Fruit fly (Drosophila melanogaster): ENCODE data around the gene CG2004.

Gene CG2004

DNA sequence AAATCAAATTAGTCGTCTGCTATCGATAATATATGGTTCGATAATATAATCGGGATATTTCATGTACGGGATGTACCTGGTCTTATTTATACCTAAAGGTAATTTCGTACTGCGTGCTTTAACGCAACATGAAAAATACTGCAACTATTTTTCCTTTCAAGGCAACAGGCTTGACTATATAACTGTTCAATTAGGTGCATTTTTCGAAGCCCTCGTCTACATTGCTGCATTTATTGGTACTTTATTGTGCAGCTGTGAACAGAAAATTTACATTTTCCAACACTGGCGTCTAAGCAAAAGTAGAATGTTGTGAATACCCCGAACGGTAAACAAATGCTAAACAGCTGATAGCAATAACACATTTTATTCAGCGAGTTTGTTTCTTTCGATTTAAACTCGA is 24.7 kb downstream of the CG2004 start, which contains the start of the genes Ppt1 and Ogg1 (continued):
- TF ChIP-seq CG1792 (GFP tag; optimal IDR thresholded peaks at IDR 0.05) (peak; percentile 2), CG14667 (GFP tag; IDR thresholded peaks at IDR 0.05) (no peak), CG1602 (GFP tag; optimal IDR thresholded peaks at IDR 0.05) (peak; percentile 20), nau (GFP tag; optimal IDR thresholded peaks at IDR 0.05) (no peak), wek (GFP tag; optimal IDR thresholded peaks at IDR 0.05) (peak; percentile 100), CG31365 (tag; optimal IDR thresholded peaks at IDR 0.05) (no peak), Hmx (GFP tag; optimal IDR thresholded peaks at IDR 0.05) (no peak), CG4617 (GFP tag; optimal IDR thresholded peaks at IDR 0.05; ENCODE audit: borderline replicate concordance) (peak; percentile 62), CG3838 (GFP tag; optimal IDR thresholded peaks at IDR 0.05) (no peak), CG10147 (GFP tag; optimal IDR thresholded peaks at IDR 0.05) (peak; percentile 43), chif (GFP tag; optimal IDR thresholded peaks at IDR 0.05) (peak in 1 of 2 experiments; percentile 47), HHEX (GFP tag; optimal IDR thresholded peaks at IDR 0.05) (peak; percentile 6), lola (GFP tag; optimal IDR thresholded peaks at IDR 0.05) (peak in 1 of 3 experiments; percentile 43), D19A (tag; optimal IDR thresholded peaks at IDR 0.05) (peak; percentile 7), pum (GFP tag; optimal IDR thresholded peaks at IDR 0.05) (peak; percentile 60), Hr78 (GFP tag; optimal IDR thresholded peaks at IDR 0.05) (no peak), CG14050 (GFP tag; IDR thresholded peaks at IDR 0.05) (no peak), kay (GFP tag; optimal IDR thresholded peaks at IDR 0.05) (no peak), CG6689 (GFP tag; IDR thresholded peaks at IDR 0.05) (peak; percentile 42), sisA (GFP tag; IDR thresholded peaks at IDR 0.05) (no peak; the same call in 1 of the 2 replicates), CG9609 (GFP tag; optimal IDR thresholded peaks at IDR 0.05) (peak; percentile 63), CG2875 (GFP tag; optimal IDR thresholded peaks at IDR 0.05) (no peak), Bteb2 (GFP tag; optimal IDR thresholded peaks at IDR 0.05) (peak; percentile 40), CG12942 (GFP tag; optimal IDR thresholded peaks at IDR 0.05) (peak; percentile 42), Scr (GFP tag; IDR thresholded peaks at IDR 0.05; ENCODE audit: partially characterized antibody) (peak; percentile 60), maf-S (GFP tag; optimal IDR thresholded peaks at IDR 0.05) (no peak), CG17802 (tag; optimal IDR thresholded peaks at IDR 0.05) (no peak), Med (GFP tag) (peak; percentile 95), Neu2 (GFP tag; optimal IDR thresholded peaks at IDR 0.05; ENCODE audit: borderline replicate concordance) (no peak), Spps (tag; optimal IDR thresholded peaks at IDR 0.05) (no peak), CG16815 (GFP tag; optimal IDR thresholded peaks at IDR 0.05) (no peak), CG1603 (tag; optimal IDR thresholded peaks at IDR 0.05) (peak; percentile 69), CG10543 (GFP tag; optimal IDR thresholded peaks at IDR 0.05) (peak; percentile 33), sqz (GFP tag; optimal IDR thresholded peaks at IDR 0.05) (peak; percentile 8), sima (GFP tag; optimal IDR thresholded peaks at IDR 0.05) (peak; percentile 37), zfh2 (GFP tag; optimal IDR thresholded peaks at IDR 0.05) (peak; percentile 75), tup (GFP tag; optimal IDR thresholded peaks at IDR 0.05) (no peak), z (GFP tag; IDR thresholded peaks at IDR 0.05) (no peak), CG9797 (GFP tag; optimal IDR thresholded peaks at IDR 0.05) (peak; percentile 8), CG30020 (tag; optimal IDR thresholded peaks at IDR 0.05) (peak; percentile 50), CG11696 (GFP tag; IDR thresholded peaks at IDR 0.05) (no peak), BEAF-32 (GFP tag; optimal IDR thresholded peaks at IDR 0.05) (peak; percentile 64), CG15011 (GFP tag; optimal IDR thresholded peaks at IDR 0.05) (no peak), CG9727 (GFP tag; optimal IDR thresholded peaks at IDR 0.05) (peak; percentile 34), CoRest (tag; optimal IDR thresholded peaks at IDR 0.05) (peak; percentile 65), gro (GFP tag; optimal IDR thresholded peaks at IDR 0.05) (peak; percentile 48), so (GFP tag; IDR thresholded peaks at IDR 0.05) (peak; percentile 42; the same call in 1 of the 3 replicates), CG18262 (tag; optimal IDR thresholded peaks at IDR 0.05) (peak; percentile 34), CG12104 (GFP tag; optimal IDR thresholded peaks at IDR 0.05) (no peak), sd (tag; optimal IDR thresholded peaks at IDR 0.05) (no peak)

All from whole organism, embryonic.